Fruit fly (Drosophila melanogaster) whole organism, embryonic: ENCODE measurements around the gene CG44000.

Experiments
- Bgb ChIP-seq: fragments of 200-800 bp; sonication (Bioruptor generic); IDR thresholded peaks from 2 replicates; pipeline ENCODE4 v1.3.6; 2022; ENCODE audit warnings: missing biosample characterization, missing genetic modification characterization; ENCODE audit not compliant: partially characterized antibody
- Blimp-1 ChIP-seq: fragments of 200-800 bp; sonication (Bioruptor generic); optimal IDR thresholded peaks from 3 replicates; lab custom pipeline; 2018; ENCODE audit warnings: missing biosample characterization, missing genetic modification characterization, mild to moderate bottlenecking, moderate library complexity, missing genetic modification reagents
- CG10209 ChIP-seq: fragments of 200-800 bp; sonication (Bioruptor generic); optimal IDR thresholded peaks from 3 replicates; lab custom pipeline; 2017; ENCODE audit warnings: missing biosample characterization, mild to moderate bottlenecking, missing genetic modification characterization, missing genetic modification reagents
- CG10366 ChIP-seq: fragments of 200-800 bp; sonication (Bioruptor generic); IDR thresholded peaks from 2 replicates; pipeline ENCODE4 v1.3.6; 2022; ENCODE audit warnings: missing biosample characterization, missing genetic modification characterization
- CG10565 ChIP-seq: fragments of 200-800 bp; sonication (Bioruptor generic); optimal IDR thresholded peaks from 3 replicates; lab custom pipeline; 2016; ENCODE audit warnings: missing biosample characterization, mild to moderate bottlenecking, missing genetic modification characterization
- CG10979 ChIP-seq: fragments of 200-800 bp; sonication (Bioruptor generic); optimal IDR thresholded peaks from 2 replicates; lab custom pipeline; 2018; ENCODE audit warnings: missing biosample characterization, mild to moderate bottlenecking, missing genetic modification characterization, moderate library complexity
- CG12071 ChIP-seq: fragments of 200-800 bp; sonication (Bioruptor generic); optimal IDR thresholded peaks from 3 replicates; lab custom pipeline; 2018; ENCODE audit warnings: missing biosample characterization, mild to moderate bottlenecking, missing genetic modification characterization
- CG13775 ChIP-seq: fragments of 200-800 bp; sonication (Bioruptor generic); optimal IDR thresholded peaks from 3 replicates; lab custom pipeline; 2017; ENCODE audit warnings: missing biosample characterization, mild to moderate bottlenecking, missing genetic modification characterization
- CG18764 ChIP-seq: fragments of 200-800 bp; sonication (Bioruptor generic); optimal IDR thresholded peaks from 3 replicates; lab custom pipeline; 2016; ENCODE audit warnings: missing biosample characterization, missing genetic modification characterization
- CG2712 ChIP-seq: fragments of 200-800 bp; optimal IDR thresholded peaks from 3 replicates; lab custom pipeline; 2019; ENCODE audit warnings: missing biosample characterization, mild to moderate bottlenecking, missing genetic modification characterization, moderate library complexity
- CG3163 ChIP-seq: fragments of 200-800 bp; sonication (Bioruptor generic); optimal IDR thresholded peaks from 3 replicates; lab custom pipeline; 2016; ENCODE audit warnings: missing biosample characterization, missing genetic modification characterization
- CG32772 ChIP-seq: fragments of 200-800 bp; sonication (Bioruptor generic); IDR thresholded peaks from 2 replicates; pipeline ENCODE4 v1.3.6; 2022; ENCODE audit warnings: missing biosample characterization, missing genetic modification characterization
- CG33213 ChIP-seq: fragments of 200-800 bp; sonication (Bioruptor generic); optimal IDR thresholded peaks from 3 replicates; lab custom pipeline; 2016; ENCODE audit warnings: missing biosample characterization, missing genetic modification characterization
- CG34422 ChIP-seq: fragments of 200-800 bp; sonication (Bioruptor generic); IDR thresholded peaks from 3 replicates; pipeline ENCODE4 v1.3.6; 2022; ENCODE audit warnings: missing biosample characterization, missing genetic modification characterization
- CG4360 ChIP-seq: fragments of 200-800 bp; sonication (Bioruptor generic); IDR thresholded peaks from 2 replicates; pipeline ENCODE4 v1.3.6; 2022; ENCODE audit warnings: missing biosample characterization, missing genetic modification characterization
- CG5953 ChIP-seq: fragments of 200-800 bp; sonication (Bioruptor generic); IDR thresholded peaks from 2 replicates; pipeline ENCODE4 v1.3.6; 2022; ENCODE audit warnings: missing biosample characterization, missing genetic modification characterization
- CG8944 ChIP-seq: fragments of 200-800 bp; sonication (Bioruptor generic); optimal IDR thresholded peaks from 3 replicates; lab custom pipeline; 2016; ENCODE audit warnings: missing biosample characterization, missing genetic modification characterization
- CHES-1-like ChIP-seq: fragments of 200-800 bp; sonication (Bioruptor generic); optimal IDR thresholded peaks from 2 replicates; lab custom pipeline; 2016; ENCODE audit warnings: missing biosample characterization, missing genetic modification characterization
- D ChIP-seq, 2 experiments: fragments of 200-800 bp in 1 of 2; fragments of >200 bp in 1 of 2; sonication (Bioruptor generic) in 1 of 2; optimal IDR thresholded peaks; 2 replicates in 1 of 2; 3 replicates in 1 of 2; lab custom pipeline; 2017; ENCODE audit warnings: mild to moderate bottlenecking in 1 of 2, missing biosample characterization in 1 of 2, missing genetic modification characterization in 1 of 2, missing genetic modification reagents in 1 of 2
- Dll ChIP-seq: fragments of 200-800 bp; sonication (Bioruptor generic); IDR thresholded peaks from 4 replicates; pipeline ENCODE4 v1.3.6; 2022; ENCODE audit warnings: missing biosample characterization, missing genetic modification characterization; ENCODE audit not compliant: partially characterized antibody
- Eip74EF ChIP-seq, 2 experiments: fragments of 200-800 bp in 1 of 2; fragments of >200 bp in 1 of 2; sonication (Bioruptor generic) in 1 of 2; optimal IDR thresholded peaks; 2 replicates each; lab custom pipeline; 2017 to 2019; ENCODE audit warnings: missing biosample characterization in 2 of 2, missing genetic modification characterization in 2 of 2, mild to moderate bottlenecking in 1 of 2, moderate library complexity in 1 of 2
- Fer1 ChIP-seq: fragments of 200-800 bp; sonication (Bioruptor generic); optimal IDR thresholded peaks from 2 replicates; lab custom pipeline; 2017; ENCODE audit warnings: missing biosample characterization, mild to moderate bottlenecking, missing genetic modification characterization
- Hr78 ChIP-seq, 2 experiments: fragments of 200-800 bp in 1 of 2; fragments of >200 bp in 1 of 2; sonication (Bioruptor generic) in 1 of 2; optimal IDR thresholded peaks; 2 replicates each; lab custom pipeline; 2017 to 2019; ENCODE audit warnings: missing biosample characterization in 2 of 2, missing genetic modification characterization in 2 of 2, mild to moderate bottlenecking in 1 of 2, moderate library complexity in 1 of 2
- Meics ChIP-seq: fragments of 200-800 bp; sonication (Bioruptor generic); optimal IDR thresholded peaks from 2 replicates; lab custom pipeline; 2017; ENCODE audit warnings: missing biosample characterization, mild to moderate bottlenecking, missing genetic modification characterization
- Myb ChIP-seq: fragments of 200-800 bp; sonication (Bioruptor generic); optimal IDR thresholded peaks from 2 replicates; lab custom pipeline; 2016; ENCODE audit warnings: missing biosample characterization, missing genetic modification characterization
- NfI ChIP-seq: fragments of 200-800 bp; sonication (Bioruptor generic); optimal IDR thresholded peaks from 3 replicates; lab custom pipeline; 2018; ENCODE audit warnings: missing biosample characterization, mild to moderate bottlenecking, missing genetic modification characterization, moderate library complexity
- Pdp1 ChIP-seq, 2 experiments: fragments of 200-800 bp; sonication (Bioruptor generic); optimal IDR thresholded peaks; 3 replicates each; lab custom pipeline; 2016; ENCODE audit warnings: missing biosample characterization in 2 of 2, missing genetic modification characterization in 2 of 2, mild to moderate bottlenecking in 1 of 2, moderate library complexity in 1 of 2
- Ptx1 ChIP-seq: fragments of 200-800 bp; sonication (Bioruptor generic); IDR thresholded peaks from 2 replicates; pipeline ENCODE4 v1.3.6; 2022; ENCODE audit warnings: missing biosample characterization, missing genetic modification characterization
- Stat92E ChIP-seq, 3 experiments: fragments of >200 bp in 2 of 3; fragments of 200-800 bp in 1 of 3; sonication (Bioruptor generic) in 1 of 3; optimal IDR thresholded peaks; 2 replicates each; lab custom pipeline; 2017 to 2019; ENCODE audit warnings: missing biosample characterization in 3 of 3, missing genetic modification characterization in 3 of 3, mild to moderate bottlenecking in 1 of 3, moderate library complexity in 1 of 3
- Xrp1 ChIP-seq: fragments of 200-800 bp; sonication (Bioruptor generic); IDR thresholded peaks from 2 replicates; pipeline ENCODE4 v1.3.6; 2022; ENCODE audit warnings: missing biosample characterization, missing genetic modification characterization
- ac ChIP-seq: fragments of 200-800 bp; sonication (Bioruptor generic); optimal IDR thresholded peaks from 3 replicates; lab custom pipeline; 2017; ENCODE audit warnings: missing biosample characterization, mild to moderate bottlenecking, missing genetic modification characterization
- ash1 ChIP-seq: fragments of 200-800 bp; sonication (Bioruptor generic); optimal IDR thresholded peaks from 2 replicates; lab custom pipeline; 2018; ENCODE audit warnings: missing biosample characterization, mild to moderate bottlenecking, missing genetic modification characterization
- az2 ChIP-seq: fragments of 200-800 bp; sonication (Bioruptor generic); optimal IDR thresholded peaks from 3 replicates; lab custom pipeline; 2016; ENCODE audit warnings: missing biosample characterization, missing genetic modification characterization
- bowl ChIP-seq: fragments of 200-800 bp; sonication (Bioruptor generic); IDR thresholded peaks from 2 replicates; pipeline ENCODE4 v1.3.6; 2022; ENCODE audit warnings: missing biosample characterization, missing genetic modification characterization
- danr ChIP-seq: fragments of 200-800 bp; sonication (Bioruptor generic); IDR thresholded peaks from 2 replicates; pipeline ENCODE4 v1.3.6; 2022; ENCODE audit warnings: missing biosample characterization, missing genetic modification characterization
- dm ChIP-seq: fragments of 200-800 bp; sonication (Bioruptor generic); optimal IDR thresholded peaks from 3 replicates; lab custom pipeline; 2016; ENCODE audit warnings: missing biosample characterization, missing genetic modification characterization
- dmrt99B ChIP-seq: fragments of 200-800 bp; sonication (Bioruptor generic); optimal IDR thresholded peaks from 2 replicates; lab custom pipeline; 2018; ENCODE audit warnings: missing biosample characterization, mild to moderate bottlenecking, missing genetic modification characterization, moderate library complexity
- emc ChIP-seq: fragments of 200-800 bp; sonication (Bioruptor generic); optimal IDR thresholded peaks from 2 replicates; lab custom pipeline; 2016; ENCODE audit warnings: missing biosample characterization, missing genetic modification characterization
- en ChIP-seq: fragments of 200-800 bp; sonication (Bioruptor generic); optimal IDR thresholded peaks from 2 replicates; lab custom pipeline; 2016; ENCODE audit warnings: missing biosample characterization, missing genetic modification characterization
- ftz-f1 ChIP-seq: fragments of 200-800 bp; sonication (Bioruptor generic); optimal IDR thresholded peaks from 2 replicates; lab custom pipeline; 2016; ENCODE audit warnings: missing biosample characterization, missing genetic modification characterization
- gsb-n ChIP-seq: fragments of 200-800 bp; sonication (Bioruptor generic); optimal IDR thresholded peaks from 3 replicates; lab custom pipeline; 2018; ENCODE audit warnings: missing biosample characterization, mild to moderate bottlenecking, missing genetic modification characterization
- hkb ChIP-seq, 2 experiments: fragments of 200-800 bp in 1 of 2; fragments of >200 bp in 1 of 2; sonication (Bioruptor generic) in 1 of 2; IDR thresholded peaks in 1 of 2; optimal IDR thresholded peaks in 1 of 2; 2 replicates each; pipeline versions ENCODE4 v1.3.6 to Lab custom; 2017 to 2022; ENCODE audit warnings: missing biosample characterization in 1 of 2, missing genetic modification characterization in 1 of 2
- nmo ChIP-seq: fragments of 200-800 bp; sonication (Bioruptor generic); optimal IDR thresholded peaks from 2 replicates; lab custom pipeline; 2018; ENCODE audit warnings: missing biosample characterization, mild to moderate bottlenecking, missing genetic modification characterization, moderate library complexity
- onecut ChIP-seq: fragments of 200-800 bp; sonication (Bioruptor generic); IDR thresholded peaks from 2 replicates; pipeline ENCODE4 v1.3.6; 2022; ENCODE audit warnings: missing biosample characterization, missing genetic modification characterization
- org-1 ChIP-seq: fragments of 200-800 bp; sonication (Bioruptor generic); optimal IDR thresholded peaks from 2 replicates; lab custom pipeline; 2017; ENCODE audit warnings: missing biosample characterization, missing genetic modification characterization
- ro ChIP-seq: fragments of 200-800 bp; sonication (Bioruptor generic); IDR thresholded peaks from 2 replicates; pipeline ENCODE4 v1.3.6; 2022; ENCODE audit warnings: missing biosample characterization, missing genetic modification characterization
- salm ChIP-seq: fragments of 200-800 bp; sonication (Bioruptor generic); optimal IDR thresholded peaks from 2 replicates; lab custom pipeline; 2018; ENCODE audit warnings: missing biosample characterization, mild to moderate bottlenecking, missing genetic modification characterization
- scrt ChIP-seq: fragments of 200-800 bp; sonication (Bioruptor generic); optimal IDR thresholded peaks from 2 replicates; lab custom pipeline; 2018; ENCODE audit warnings: missing biosample characterization, mild to moderate bottlenecking, missing genetic modification characterization, moderate library complexity
- sr ChIP-seq: fragments of 200-800 bp; sonication (Bioruptor generic); IDR thresholded peaks from 3 replicates; pipeline ENCODE4 v1.3.6; 2022; ENCODE audit warnings: missing biosample characterization, missing genetic modification characterization
- vfl ChIP-seq: fragments of 200-800 bp; sonication (Bioruptor generic); optimal IDR thresholded peaks from 2 replicates; lab custom pipeline; 2016; ENCODE audit warnings: missing biosample characterization, missing genetic modification characterization

The CG44000 gene

dm6 chr2L:5063936-5064335 is 20.9 kb downstream of the CG44000 start (continued):
- no peak for TF ChIP-seq danr (GFP tag; lab: Robert Waterston, UW)
- no peak for TF ChIP-seq ac
- no peak for TF ChIP-seq CG2712 (tag; lab: Kevin White, UChicago)
- TF ChIP-seq CG32772 (GFP tag; lab: Robert Waterston, UW), result no peak
- TF ChIP-seq Eip74EF (GFP tag; optimal IDR thresholded peaks at IDR 0.05; lab: Kevin White, UChicago), result no peak
- no peak for TF ChIP-seq Stat92E (GFP tag; optimal IDR thresholded peaks at IDR 0.05; lab: Kevin White, UChicago)
- TF ChIP-seq emc (GFP tag; lab: Kevin White, UChicago), result no peak
- no peak for TF ChIP-seq en (GFP tag; lab: Kevin White, UChicago)
- TF ChIP-seq ro, result no peak
- TF ChIP-seq CG33213 (GFP tag; lab: Kevin White, UChicago), result no peak
- no peak for TF ChIP-seq NfI
- 0 out of 3 replicates have a peak, but pooled peaks have one; percentile 44 for TF ChIP-seq CG34422 (GFP tag; lab: Robert Waterston, UW)
- TF ChIP-seq az2, result no peak
- no peak for TF ChIP-seq CG10209 (GFP tag; lab: Kevin White, UChicago)
- TF ChIP-seq ash1 (GFP tag; lab: Kevin White, UChicago), result no peak
- TF ChIP-seq bowl (GFP tag; lab: Robert Waterston, UW), result no peak
- TF ChIP-seq CG10366, result no peak
- TF ChIP-seq CG13775 (GFP tag; lab: Kevin White, UChicago), result no peak
- no peak for TF ChIP-seq dm (GFP tag; lab: Kevin White, UChicago)
- TF ChIP-seq Pdp1 (GFP tag; optimal IDR thresholded peaks at IDR 0.05; lab: Kevin White, UChicago), result no peak
- no peak for TF ChIP-seq Xrp1 (GFP tag; lab: Robert Waterston, UW)
- no peak for TF ChIP-seq vfl (GFP tag; lab: Kevin White, UChicago)
- TF ChIP-seq Dll, result no peak
- TF ChIP-seq CG8944 (GFP tag; lab: Kevin White, UChicago), result no peak
- peak; percentile 39 for TF ChIP-seq CG12071 (GFP tag; lab: Kevin White, UChicago)
- no peak for TF ChIP-seq Blimp-1 (GFP tag; lab: Kevin White, UChicago)
- no peak for TF ChIP-seq salm (tag; lab: Kevin White, UChicago)
- peak; percentile 52 for TF ChIP-seq Fer1 (GFP tag; lab: Kevin White, UChicago)
- TF ChIP-seq org-1 (GFP tag; lab: Kevin White, UChicago), result no peak
- no peak for TF ChIP-seq hkb (optimal IDR thresholded peaks at IDR 0.05; lab: Kevin White, UChicago)
- TF ChIP-seq hkb (GFP tag; IDR thresholded peaks at IDR 0.05; lab: Robert Waterston, UW), result no peak
- no peak for TF ChIP-seq CG4360 (GFP tag; lab: Robert Waterston, UW)
- TF ChIP-seq Hr78 (GFP tag; optimal IDR thresholded peaks at IDR 0.05; lab: Kevin White, UChicago), result no peak
- no peak for TF ChIP-seq CG3163 (GFP tag; lab: Kevin White, UChicago)
- no peak for TF ChIP-seq Meics (GFP tag; lab: Kevin White, UChicago)
- TF ChIP-seq ftz-f1, result no peak
- no peak for TF ChIP-seq dmrt99B
- TF ChIP-seq CG10979 (tag; lab: Kevin White, UChicago), result no peak
- no peak for TF ChIP-seq Bgb (GFP tag; lab: Robert Waterston, UW)
- TF ChIP-seq D (optimal IDR thresholded peaks at IDR 0.05; lab: Kevin White, UChicago), result no peak
- no peak for TF ChIP-seq D (GFP tag; optimal IDR thresholded peaks at IDR 0.05; lab: Kevin White, UChicago)
- TF ChIP-seq gsb-n, result no peak
- peak; percentile 5; the same call in 1 of the 2 replicates for TF ChIP-seq onecut (GFP tag; lab: Robert Waterston, UW)
- TF ChIP-seq nmo (GFP tag; lab: Kevin White, UChicago), result no peak
- no peak for TF ChIP-seq sr (GFP tag; lab: Robert Waterston, UW)
- no peak for TF ChIP-seq CG10565
- TF ChIP-seq CG5953 (GFP tag; lab: Robert Waterston, UW), result no peak
- TF ChIP-seq Ptx1 (GFP tag; lab: Robert Waterston, UW), result no peak
- no peak for TF ChIP-seq CHES-1-like (GFP tag; lab: Kevin White, UChicago)
- no peak for TF ChIP-seq CG18764 (GFP tag; lab: Kevin White, UChicago)
- TF ChIP-seq Myb (GFP tag; lab: Kevin White, UChicago), result no peak
- TF ChIP-seq scrt (GFP tag; lab: Kevin White, UChicago), result peak; percentile 55
